Fruit fly (Drosophila melanogaster) whole organism, adult: ENCODE measurements around the gene CG11168.

Experiments
- CG11617 ChIP-seq: fragments of 200-800 bp; sonication (Bioruptor generic); optimal IDR thresholded peaks from 2 replicates; lab custom pipeline; 2017; ENCODE audit warnings: mild to moderate bottlenecking, missing biosample characterization, missing genetic modification reagents, missing genetic modification characterization
- CG12768 ChIP-seq: fragments of 200-800 bp; sonication (Bioruptor generic); optimal IDR thresholded peaks from 2 replicates; lab custom pipeline; 2017; ENCODE audit warnings: missing biosample characterization, missing genetic modification characterization, mild to moderate bottlenecking, moderate library complexity, missing genetic modification reagents
- CG14711 ChIP-seq: fragments of 200-800 bp; sonication (Bioruptor generic); optimal IDR thresholded peaks from 2 replicates; lab custom pipeline; 2018; ENCODE audit warnings: missing biosample characterization, mild to moderate bottlenecking, missing genetic modification characterization, moderate library complexity
- CG1620 ChIP-seq: fragments of 200-800 bp; sonication (Bioruptor generic); optimal IDR thresholded peaks from 2 replicates; lab custom pipeline; 2016; ENCODE audit warnings: missing biosample characterization, missing genetic modification characterization
- CG33017 ChIP-seq: fragments of 200-800 bp; sonication (Bioruptor generic); optimal IDR thresholded peaks from 2 replicates; lab custom pipeline; 2018; ENCODE audit warnings: missing biosample characterization, mild to moderate bottlenecking, missing genetic modification characterization, moderate library complexity
- CG5204 ChIP-seq: fragments of 200-800 bp; sonication (Bioruptor generic); optimal IDR thresholded peaks from 2 replicates; lab custom pipeline; 2016; ENCODE audit warnings: missing biosample characterization, missing genetic modification characterization
- CG7045 ChIP-seq: fragments of 200-800 bp; sonication (Bioruptor generic); optimal IDR thresholded peaks from 2 replicates; lab custom pipeline; 2017; ENCODE audit warnings: missing biosample characterization, mild to moderate bottlenecking, missing genetic modification characterization
- CG7101 ChIP-seq: fragments of 200-800 bp; sonication (Bioruptor generic); optimal IDR thresholded peaks from 2 replicates; lab custom pipeline; 2018; ENCODE audit warnings: missing biosample characterization, mild to moderate bottlenecking, missing genetic modification characterization, moderate library complexity
- Clk ChIP-seq: fragments of 200-800 bp; sonication (Bioruptor generic); optimal IDR thresholded peaks from 2 replicates; lab custom pipeline; 2017; ENCODE audit warnings: missing biosample characterization, missing genetic modification characterization
- Crg-1 ChIP-seq: fragments of 200-800 bp; sonication (Bioruptor generic); optimal IDR thresholded peaks from 2 replicates; lab custom pipeline; 2016; ENCODE audit warnings: missing biosample characterization, missing genetic modification characterization
- Hr96 ChIP-seq: fragments of 200-800 bp; sonication (Bioruptor generic); optimal IDR thresholded peaks from 2 replicates; lab custom pipeline; 2016; ENCODE audit warnings: missing biosample characterization, missing genetic modification characterization
- Mnt ChIP-seq: fragments of 200-800 bp; sonication (Bioruptor generic); optimal IDR thresholded peaks from 2 replicates; lab custom pipeline; 2016; ENCODE audit warnings: missing biosample characterization, mild to moderate bottlenecking, missing genetic modification characterization
- bab1 ChIP-seq: fragments of 200-800 bp; sonication (Bioruptor generic); optimal IDR thresholded peaks from 3 replicates; lab custom pipeline; 2019; ENCODE audit warnings: missing biosample characterization, mild to moderate bottlenecking, missing genetic modification characterization, moderate library complexity
- cic ChIP-seq: fragments of 200-800 bp; sonication (Bioruptor generic); optimal IDR thresholded peaks from 2 replicates; lab custom pipeline; 2017; ENCODE audit warnings: missing biosample characterization, mild to moderate bottlenecking, missing genetic modification characterization, moderate library complexity
- cnc ChIP-seq, 2 experiments: fragments of >200 bp; optimal IDR thresholded peaks; 2 replicates each; lab custom pipeline; 2017
- kay ChIP-seq: fragments of 200-800 bp; sonication (Bioruptor generic); peaks from one replicate; lab custom pipeline; 2016; ENCODE audit warnings: missing biosample characterization, missing genetic modification characterization, borderline replicate concordance
- ovo ChIP-seq: fragments of 200-800 bp; sonication (Bioruptor generic); optimal IDR thresholded peaks from 2 replicates; lab custom pipeline; 2016; ENCODE audit warnings: missing biosample characterization, missing genetic modification characterization
- pad ChIP-seq: fragments of 200-800 bp; sonication (Bioruptor generic); optimal IDR thresholded peaks from 3 replicates; lab custom pipeline; 2017; ENCODE audit warnings: missing biosample characterization, missing genetic modification characterization, mild to moderate bottlenecking, moderate library complexity, missing genetic modification reagents
- tj ChIP-seq: fragments of 200-800 bp; sonication (Bioruptor generic); optimal IDR thresholded peaks from 3 replicates; lab custom pipeline; 2017; ENCODE audit warnings: missing biosample characterization, mild to moderate bottlenecking, missing genetic modification characterization, moderate library complexity
- toe ChIP-seq: fragments of 200-800 bp; sonication (Bioruptor generic); optimal IDR thresholded peaks from 2 replicates; lab custom pipeline; 2016; ENCODE audit warnings: missing biosample characterization, missing genetic modification characterization

Gene CG11168

dm6 chr3R:24917814-24918636, at the start of gene CG11168, which contains the start of the genes PIG-S and sud1:
TSS of gene CG11168 (plus strand) at chr3R:24918106.
TSS of gene PIG-S (minus strand) at chr3R:24917864.
TSS of gene sud1 (minus strand) at chr3R:24917864.
- TF ChIP-seq CG12768 (GFP tag; lab: Kevin White, UChicago) (no peak), Mnt (GFP tag; lab: Kevin White, UChicago) (peak; percentile 11), toe (GFP tag; lab: Kevin White, UChicago) (peak; percentile 51), cic (GFP tag; lab: Kevin White, UChicago) (no peak), tj (GFP tag; lab: Kevin White, UChicago) (peak; percentile 15), CG5204 (GFP tag; lab: Kevin White, UChicago) (no peak), cnc (optimal IDR thresholded peaks at IDR 0.05; lab: Kevin White, UChicago) (no peak), CG7045 (GFP tag; lab: Kevin White, UChicago) (no peak), ovo (no peak), CG33017 (tag; lab: Kevin White, UChicago) (peak; percentile 3), Clk (GFP tag; lab: Kevin White, UChicago) (no peak), CG7101 (tag; lab: Kevin White, UChicago) (peak; percentile 58), CG14711 (tag; lab: Kevin White, UChicago) (peak; percentile 52), kay (GFP tag; lab: Kevin White, UChicago) (peak; percentile 15), Hr96 (GFP tag; lab: Kevin White, UChicago) (peak; percentile 2), Crg-1 (peak; percentile 25), CG1620 (no peak), CG11617 (GFP tag; lab: Kevin White, UChicago) (peak; percentile 18), bab1 (GFP tag; lab: Kevin White, UChicago) (peak; percentile 44), pad (peak; percentile 30)

DNA sequence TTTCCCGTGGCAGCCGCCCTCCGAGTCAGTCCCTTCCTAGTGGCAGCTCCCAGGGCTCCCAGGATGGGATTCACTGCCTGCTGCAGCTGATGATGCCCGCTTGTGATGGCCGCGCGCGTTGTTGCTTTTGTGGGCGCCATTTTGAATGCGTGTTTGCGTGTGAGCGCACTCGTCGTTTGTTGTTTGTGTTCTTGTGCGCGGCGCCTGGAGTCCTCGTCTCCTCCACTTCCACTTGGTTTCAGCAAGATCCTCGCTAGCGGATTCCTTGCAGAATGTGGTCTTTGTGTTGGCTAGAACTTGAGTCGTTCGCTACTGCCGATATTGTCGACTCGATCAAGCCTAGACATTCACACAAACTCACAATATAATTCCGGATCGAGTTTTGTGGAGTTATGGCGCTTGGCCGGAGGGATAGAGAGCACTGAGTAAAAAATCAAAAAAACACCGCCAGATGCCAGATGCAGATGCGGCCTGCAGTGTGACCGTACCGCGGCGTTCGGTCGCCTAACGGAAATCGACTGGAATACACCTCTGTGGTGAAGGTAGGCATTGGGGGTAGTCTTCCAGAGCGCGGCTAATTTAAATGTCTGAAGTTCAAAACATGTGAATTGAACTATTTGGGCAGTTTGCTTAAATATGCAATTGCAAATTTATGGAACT, 47.4 kb upstream of the CG11168 start, which contains the start of gene CycB3:
CycB3 (minus strand) TSS at position 428 of the 660 bp plus-strand sequence.
- TF ChIP-seq pad (peak; percentile 32), CG12768 (GFP tag; lab: Kevin White, UChicago) (no peak), CG7101 (tag; lab: Kevin White, UChicago) (peak; percentile 13), CG5204 (GFP tag; lab: Kevin White, UChicago) (no peak), bab1 (GFP tag; lab: Kevin White, UChicago) (peak; percentile 57), ovo (peak; percentile 57)

dm6 chr3R:24875939-24876842, 41.7 kb upstream of the CG11168 start, which contains the start of gene CG3744:
TSS of gene CG3744 (minus strand) at chr3R:24876654.
- TF ChIP-seq CG11617 (GFP tag; lab: Kevin White, UChicago) (peak; percentile 81), tj (GFP tag; lab: Kevin White, UChicago) (peak; percentile 34), Hr96 (GFP tag; lab: Kevin White, UChicago) (peak; percentile 50), ovo (peak; percentile 84), CG33017 (tag; lab: Kevin White, UChicago) (peak; percentile 82), CG7101 (tag; lab: Kevin White, UChicago) (peak; percentile 83), Crg-1 (peak; percentile 79), kay (GFP tag; lab: Kevin White, UChicago) (no peak), bab1 (GFP tag; lab: Kevin White, UChicago) (peak; percentile 80), cnc (optimal IDR thresholded peaks at IDR 0.05; lab: Kevin White, UChicago) (no peak), CG14711 (tag; lab: Kevin White, UChicago) (peak; percentile 70), CG1620 (peak; percentile 80), CG5204 (GFP tag; lab: Kevin White, UChicago) (peak; percentile 72), cic (GFP tag; lab: Kevin White, UChicago) (peak; percentile 50), toe (GFP tag; lab: Kevin White, UChicago) (peak; percentile 84), Mnt (GFP tag; lab: Kevin White, UChicago) (no peak), CG7045 (GFP tag; lab: Kevin White, UChicago) (peak; percentile 87), pad (peak; percentile 67), CG12768 (GFP tag; lab: Kevin White, UChicago) (peak; percentile 85), Clk (GFP tag; lab: Kevin White, UChicago) (peak; percentile 82)

dm6 chr3R:24876843-24877457, 41.0 kb upstream of the CG11168 start, which contains the start of the genes CG11089 and CG31381:
TSS of gene CG11089 (plus strand) at chr3R:24877045.
TSS of gene CG31381 (plus strand) at chr3R:24877045.
- TF ChIP-seq CG7045 (GFP tag; lab: Kevin White, UChicago) (no peak), Mnt (GFP tag; lab: Kevin White, UChicago) (peak; percentile 80), tj (GFP tag; lab: Kevin White, UChicago) (peak; percentile 46)
